Worm (Caenorhabditis elegans): ENCODE measurements around the gene ced-10.

ce11 chrIV:3501981-3502736 lies 7.2 kb downstream of the ced-10 start:
- TF ChIP-seq zag-1 (tag; optimal IDR thresholded peaks at IDR 0.05) (no peak), ZK546.5 (tag; optimal IDR thresholded peaks at IDR 0.05) (no peak), R02D3.7 (tag; optimal IDR thresholded peaks at IDR 0.05) (no peak), ztf-11 (tag; optimal IDR thresholded peaks at IDR 0.05) (no peak), C34F6.9 (tag; optimal IDR thresholded peaks at IDR 0.05) (no peak), mdl-1 (tag; optimal IDR thresholded peaks at IDR 0.05) (no peak), lin-13 (GFP tag; optimal IDR thresholded peaks at IDR 0.05) (no peak), ztf-1 (GFP tag; conservative IDR thresholded peaks at IDR 0.05) (no peak), nhr-6 (tag; optimal IDR thresholded peaks at IDR 0.05) (no peak), fos-1 (tag; optimal IDR thresholded peaks at IDR 0.05) (no peak), elt-3 (tag; optimal IDR thresholded peaks at IDR 0.05) (no peak), unc-62 (GFP tag; optimal IDR thresholded peaks at IDR 0.05) (no peak), ztf-4 (tag; optimal IDR thresholded peaks at IDR 0.05) (no peak), nhr-25 (tag; optimal IDR thresholded peaks at IDR 0.05) (no peak)
